Fruit fly (Drosophila melanogaster): ENCODE measurements around the gene Frl.
A peak's percentile ranks its signal among the peaks of the same experiment; 100 is the strongest.

The Frl gene

DNA sequence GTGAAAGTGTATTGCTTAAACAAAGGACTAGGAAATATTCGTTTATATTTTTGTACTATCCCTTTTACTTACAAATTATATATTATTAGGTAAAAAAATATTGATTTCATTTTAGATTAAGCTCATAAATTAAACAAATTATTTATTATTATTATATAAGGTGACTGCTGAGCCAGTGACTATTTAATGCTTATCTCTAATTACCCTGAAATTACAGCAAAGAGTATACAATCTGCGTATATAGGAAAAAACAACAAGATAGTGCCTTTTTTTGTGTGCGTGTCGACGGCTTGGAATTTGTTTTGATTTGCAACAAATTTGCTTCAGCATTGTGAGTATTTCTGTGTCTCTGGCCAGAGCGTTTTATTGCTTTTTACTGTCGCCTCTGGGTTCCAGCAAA is 36.5 kb downstream of the Frl start:
- TF ChIP-seq usp (GFP tag; optimal IDR thresholded peaks at IDR 0.05), result no peak
- peak; percentile 90 for TF ChIP-seq D19A (tag; optimal IDR thresholded peaks at IDR 0.05)

DNA sequence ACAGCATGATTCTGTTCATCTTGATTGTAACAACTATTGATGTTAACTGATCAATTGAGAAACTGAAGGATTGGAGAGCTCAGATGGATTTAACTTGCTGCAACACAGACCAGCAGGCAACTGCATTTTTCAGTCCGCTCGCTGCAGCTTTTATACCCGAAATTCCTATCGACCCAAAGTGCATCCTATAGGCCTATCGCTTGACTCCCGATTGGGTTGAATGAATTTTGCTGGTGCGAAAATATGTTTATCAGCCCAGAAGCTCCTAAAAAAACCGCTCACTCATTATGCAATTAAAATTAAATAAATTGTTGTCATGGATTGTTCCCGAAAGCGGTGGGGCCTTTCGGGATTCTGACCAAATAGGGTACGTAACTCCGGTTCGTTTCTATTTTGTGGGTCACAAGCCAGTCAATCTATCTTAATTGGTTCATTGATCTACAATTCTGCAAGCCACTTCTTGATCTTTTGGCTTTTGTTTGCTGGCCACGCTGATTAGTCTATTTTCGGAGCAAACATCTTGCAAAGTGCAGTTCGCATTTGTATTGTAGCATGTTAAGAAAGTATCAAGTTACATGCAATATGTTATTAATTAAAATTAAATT is 45.0 kb downstream of the Frl start, which contains the start of gene Fbp1:
Gene Fbp1 (minus strand): TSS at position 113 of the 605 bp plus-strand sequence.
- no peak for TF ChIP-seq yki (optimal IDR thresholded peaks at IDR 0.05)
- TF ChIP-seq CG10366 (GFP tag; IDR thresholded peaks at IDR 0.05), result no peak
- TF ChIP-seq Fer3 (tag; optimal IDR thresholded peaks at IDR 0.05), result no peak
- no peak for TF ChIP-seq CG31224 (GFP tag; IDR thresholded peaks at IDR 0.05)
- TF ChIP-seq dati (GFP tag; IDR thresholded peaks at IDR 0.05), result no peak
- no peak for TF ChIP-seq grau (tag; optimal IDR thresholded peaks at IDR 0.05)
- no peak for TF ChIP-seq wek (GFP tag; optimal IDR thresholded peaks at IDR 0.05)
- TF ChIP-seq CG13296 (GFP tag; optimal IDR thresholded peaks at IDR 0.05), result no peak
- no peak for TF ChIP-seq CG7987 (GFP tag; optimal IDR thresholded peaks at IDR 0.05)
- no peak for TF ChIP-seq CG3281 (GFP tag; optimal IDR thresholded peaks at IDR 0.05)
- TF ChIP-seq CTCF (GFP tag; optimal IDR thresholded peaks at IDR 0.05), result no peak
- no peak for TF ChIP-seq pros (GFP tag; optimal IDR thresholded peaks at IDR 0.05)
- TF ChIP-seq ase (GFP tag; IDR thresholded peaks at IDR 0.05), result no peak
- TF ChIP-seq CG10147 (GFP tag; optimal IDR thresholded peaks at IDR 0.05), result no peak

DNA sequence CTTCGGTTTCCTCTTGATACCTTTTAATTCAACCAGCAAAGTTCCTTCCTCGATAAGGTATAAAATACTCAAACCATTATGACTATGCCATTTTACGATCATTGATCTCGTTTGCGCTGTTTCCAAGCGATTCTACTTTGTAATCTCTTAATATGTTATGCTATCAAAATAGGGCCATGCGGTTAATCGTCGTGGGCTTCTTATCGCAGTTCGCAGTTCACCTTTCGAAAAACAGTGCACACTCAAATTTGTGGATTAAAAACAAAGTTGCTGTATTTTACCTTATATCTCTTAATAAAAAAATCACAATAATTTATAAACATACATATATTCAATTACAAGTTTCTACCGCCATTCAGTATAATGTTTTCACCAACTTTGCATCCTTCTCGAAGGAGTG is 47.0 kb downstream of the Frl start:
- TF ChIP-seq ash1 (GFP tag; optimal IDR thresholded peaks at IDR 0.05) (no peak), ken (GFP tag; IDR thresholded peaks at IDR 0.05) (no peak), schlank (tag; optimal IDR thresholded peaks at IDR 0.05) (no peak), ham (GFP tag; IDR thresholded peaks at IDR 0.05) (no peak), CG17568 (GFP tag; optimal IDR thresholded peaks at IDR 0.05) (no peak), luna (GFP tag; optimal IDR thresholded peaks at IDR 0.05) (no peak), oc (tag; optimal IDR thresholded peaks at IDR 0.05) (no peak), CG5180 (GFP tag; optimal IDR thresholded peaks at IDR 0.05) (no peak), Gug (GFP tag; IDR thresholded peaks at IDR 0.05) (no peak), CG17385 (GFP tag; optimal IDR thresholded peaks at IDR 0.05) (no peak), ftz-f1 (GFP tag; optimal IDR thresholded peaks at IDR 0.05) (no peak), CG12942 (GFP tag; optimal IDR thresholded peaks at IDR 0.05) (no peak)

DNA sequence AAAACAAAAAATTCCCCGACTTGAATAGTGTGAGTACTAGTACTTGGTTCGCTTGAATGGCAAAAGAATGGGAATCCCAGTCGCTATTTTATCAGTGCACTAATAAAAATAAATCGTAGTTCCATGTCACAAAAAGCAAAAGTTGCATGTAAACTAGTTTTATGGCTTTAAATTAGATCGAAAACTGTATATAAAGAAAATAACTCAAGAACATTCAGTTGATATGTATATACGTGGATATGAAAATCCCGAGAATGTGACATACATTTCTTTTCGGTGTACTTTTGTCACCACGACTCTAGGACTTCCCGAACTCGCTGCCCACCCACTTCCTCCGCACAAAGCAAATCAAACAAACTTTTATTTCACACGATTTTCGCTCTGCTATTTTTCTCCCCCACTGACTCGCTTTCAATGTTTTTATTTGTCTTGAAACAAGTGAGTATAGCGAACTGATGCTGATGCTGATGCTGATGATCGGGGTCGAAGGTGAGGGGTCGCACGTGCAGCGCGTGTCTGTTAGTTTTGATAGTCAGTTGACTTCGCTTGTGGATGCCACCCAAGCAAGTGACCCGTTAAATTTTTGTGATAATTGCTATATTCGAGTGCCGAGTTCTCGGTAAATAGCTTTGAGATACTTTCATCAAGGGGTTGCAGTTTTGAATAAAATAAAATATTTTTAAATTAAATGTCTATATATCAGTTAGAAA is 48.6 kb downstream of the Frl start:
- TF ChIP-seq CG18011 (GFP tag; optimal IDR thresholded peaks at IDR 0.05) (no peak), pita (GFP tag; optimal IDR thresholded peaks at IDR 0.05) (no peak), sc (optimal IDR thresholded peaks at IDR 0.05) (no peak), sc (GFP tag; optimal IDR thresholded peaks at IDR 0.05) (peak; percentile 23), CG16813 (GFP tag; IDR thresholded peaks at IDR 0.05; ENCODE audit: partially characterized antibody) (no peak), D (optimal IDR thresholded peaks at IDR 0.05) (no peak), D (GFP tag; optimal IDR thresholded peaks at IDR 0.05) (peak; percentile 23), CG1024 (GFP tag; IDR thresholded peaks at IDR 0.05) (no peak), prd (optimal IDR thresholded peaks at IDR 0.05) (no peak), prd (GFP tag; IDR thresholded peaks at IDR 0.05) (peak; percentile 30; the same call in 1 of the 3 replicates), CG12236 (GFP tag; optimal IDR thresholded peaks at IDR 0.05) (no peak), CrebB (tag; optimal IDR thresholded peaks at IDR 0.05) (no peak), CG7357 (GFP tag; IDR thresholded peaks at IDR 0.05) (no peak), Hr3 (GFP tag; optimal IDR thresholded peaks at IDR 0.05) (peak; percentile 9), wor (GFP tag; IDR thresholded peaks at IDR 0.05) (peak; percentile 20; the same call in 1 of the 2 replicates), cad (GFP tag; optimal IDR thresholded peaks at IDR 0.05) (no peak), fd3F (GFP tag; optimal IDR thresholded peaks at IDR 0.05) (no peak), Hsf (GFP tag; optimal IDR thresholded peaks at IDR 0.05) (peak; percentile 10), lola (GFP tag; optimal IDR thresholded peaks at IDR 0.05) (peak in 1 of 3 experiments; percentile 51), ssp (GFP tag; IDR thresholded peaks at IDR 0.05) (no peak)
